Fruit fly (Drosophila melanogaster) S2 (cell line): ENCODE results near the gene Rubicon.

Source experiments
- CG8478 ChIP-seq: fragments of >200 bp; optimal IDR thresholded peaks from 2 replicates; lab custom pipeline; 2018
- CTCF ChIP-seq, 2 experiments: fragments of >200 bp; optimal IDR thresholded peaks; 2 replicates each; lab custom pipeline; 2018

dm6 chrX:8728030-8728429, 51.2 kb downstream of the Rubicon start:
- no peak for TF ChIP-seq CG8478
- no peak for TF ChIP-seq CTCF (optimal IDR thresholded peaks at IDR 0.05; lab: Kevin White, UChicago)
